Fruit fly (Drosophila melanogaster): ENCODE data around the gene wupA.

wupA gene

dm6 chrX:18136910-18137849 lies 20.5 kb upstream of the wupA start, which contains the start of gene ari-1:
Gene ari-1, minus strand, starts transcription at chrX:18137784.
- peak; percentile 98 for TF ChIP-seq CG17186 (GFP tag; optimal IDR thresholded peaks at IDR 0.05)
- TF ChIP-seq CG33213 (GFP tag; optimal IDR thresholded peaks at IDR 0.05) = peak; percentile 41
- TF ChIP-seq HLHmδ (GFP tag; optimal IDR thresholded peaks at IDR 0.05) = no peak
- TF ChIP-seq ci (GFP tag; IDR thresholded peaks at IDR 0.05) = 0 out of 3 replicates have a peak, but pooled peaks have one; percentile 10
- TF ChIP-seq ftz-f1 (GFP tag; optimal IDR thresholded peaks at IDR 0.05) = peak; percentile 21
- peak; percentile 16 for TF ChIP-seq Deaf1 (tag; optimal IDR thresholded peaks at IDR 0.05)
- no peak for TF ChIP-seq CG14014 (GFP tag; IDR thresholded peaks at IDR 0.05)
- TF ChIP-seq CG2116 (GFP tag; optimal IDR thresholded peaks at IDR 0.05) = peak; percentile 36
- TF ChIP-seq Ets97D (GFP tag; optimal IDR thresholded peaks at IDR 0.05) = peak; percentile 25
- TF ChIP-seq E2f2 (GFP tag; IDR thresholded peaks at IDR 0.05) = peak; percentile 18; the same call in 1 of the 2 replicates
- TF ChIP-seq Bgb (GFP tag; IDR thresholded peaks at IDR 0.05; ENCODE audit: partially characterized antibody) = peak; percentile 60; the same call in 1 of the 2 replicates
- peak; percentile 60 for TF ChIP-seq Dref (GFP tag; IDR thresholded peaks at IDR 0.05)
- TF ChIP-seq crp (GFP tag; optimal IDR thresholded peaks at IDR 0.05) = peak in 1 of 2 experiments; percentile 82
- peak; percentile 95 for TF ChIP-seq CG4707 (GFP tag; optimal IDR thresholded peaks at IDR 0.05)
- peak; percentile 57 for TF ChIP-seq Sin3A (optimal IDR thresholded peaks at IDR 0.05)
- peak in 1 of 2 experiments; percentile 15 for TF ChIP-seq Pdp1 (GFP tag; optimal IDR thresholded peaks at IDR 0.05)
- no peak for TF ChIP-seq CG6689 (GFP tag; IDR thresholded peaks at IDR 0.05)
- no peak for TF ChIP-seq org-1 (GFP tag; optimal IDR thresholded peaks at IDR 0.05)
- TF ChIP-seq CG15073 (GFP tag; optimal IDR thresholded peaks at IDR 0.05) = no peak
- peak; percentile 41; the same call in 2 of the 3 replicates for TF ChIP-seq knrl (GFP tag; IDR thresholded peaks at IDR 0.05; ENCODE audit: partially characterized antibody)
- no peak for TF ChIP-seq CG11560 (tag; IDR thresholded peaks at IDR 0.05)
- peak; percentile 96 for TF ChIP-seq CG8478 (optimal IDR thresholded peaks at IDR 0.05)
- TF ChIP-seq YL-1 (GFP tag; optimal IDR thresholded peaks at IDR 0.05) = peak; percentile 58
- TF ChIP-seq CG17802 (tag; optimal IDR thresholded peaks at IDR 0.05) = no peak
- no peak for TF ChIP-seq CG13424 (tag; optimal IDR thresholded peaks at IDR 0.05)
- no peak for TF ChIP-seq tx (GFP tag; optimal IDR thresholded peaks at IDR 0.05)
- TF ChIP-seq tna (GFP tag; IDR thresholded peaks at IDR 0.05; ENCODE audit: partially characterized antibody) = peak; percentile 47
- TF ChIP-seq pnt (GFP tag; optimal IDR thresholded peaks at IDR 0.05) = no peak
- TF ChIP-seq CG9437 (GFP tag; optimal IDR thresholded peaks at IDR 0.05) = peak; percentile 68
- peak; percentile 33 for TF ChIP-seq zen (tag; optimal IDR thresholded peaks at IDR 0.05)
- TF ChIP-seq sc (optimal IDR thresholded peaks at IDR 0.05) = no peak
- TF ChIP-seq sc (GFP tag; optimal IDR thresholded peaks at IDR 0.05) = no peak
- peak; percentile 97 for TF ChIP-seq cg (GFP tag; optimal IDR thresholded peaks at IDR 0.05)
- no peak for TF ChIP-seq Dip3 (GFP tag; optimal IDR thresholded peaks at IDR 0.05)
- TF ChIP-seq stwl (tag; optimal IDR thresholded peaks at IDR 0.05) = peak; percentile 44
- TF ChIP-seq pfk (GFP tag; optimal IDR thresholded peaks at IDR 0.05) = peak; percentile 93
- TF ChIP-seq Rfx (GFP tag; IDR thresholded peaks at IDR 0.05) = 0 out of 2 replicates have a peak, but pooled peaks have one; percentile 11
- TF ChIP-seq HLH4C (GFP tag; IDR thresholded peaks at IDR 0.05; ENCODE audit: partially characterized antibody) = peak; percentile 47; the same call in 2 of the 3 replicates
- no peak for TF ChIP-seq trem (tag; optimal IDR thresholded peaks at IDR 0.05)
- peak; percentile 31; the same call in 1 of the 3 replicates for TF ChIP-seq Doc3 (GFP tag; IDR thresholded peaks at IDR 0.05; ENCODE audit: partially characterized antibody)
- TF ChIP-seq CG1603 (tag; optimal IDR thresholded peaks at IDR 0.05) = peak; percentile 58
- TF ChIP-seq Trl (optimal IDR thresholded peaks at IDR 0.05) = peak; percentile 41 to 69
- TF ChIP-seq Trl (GFP tag; optimal IDR thresholded peaks at IDR 0.05) = no peak
- TF ChIP-seq Sry-δ (GFP tag; optimal IDR thresholded peaks at IDR 0.05) = peak; percentile 10
- peak; percentile 9 for TF ChIP-seq sqz (GFP tag; optimal IDR thresholded peaks at IDR 0.05)
- TF ChIP-seq CG14860 (GFP tag; IDR thresholded peaks at IDR 0.05; ENCODE audit: partially characterized antibody) = 0 out of 3 replicates have a peak, but pooled peaks have one; percentile 29
- TF ChIP-seq CG9797 (GFP tag; optimal IDR thresholded peaks at IDR 0.05) = peak; percentile 79
- peak; percentile 31 for TF ChIP-seq CG12659 (GFP tag; optimal IDR thresholded peaks at IDR 0.05)
